Worm (Caenorhabditis elegans) whole organism, young adult: ENCODE measurements around the gene henn-1.

Experiments used
- F52B5.7 ChIP-seq: sonication (generic microtip); optimal IDR thresholded peaks from 2 replicates; lab custom pipeline; 2016; ENCODE audit warnings: mild to moderate bottlenecking, missing genetic modification characterization, missing compliant biosample characterization
- K11D2.4 ChIP-seq: fragments of 200-800 bp; sonication (Bioruptor generic); IDR thresholded peaks from 2 replicates; pipeline ENCODE4 v1.3.6; 2022; ENCODE audit warnings: missing genetic modification reagents, missing genetic modification characterization, missing compliant biosample characterization
- K12H6.12 ChIP-seq: fragments of 200-800 bp; sonication (Bioruptor generic); optimal IDR thresholded peaks from 2 replicates; lab custom pipeline; 2018; ENCODE audit warnings: mild to moderate bottlenecking, missing genetic modification characterization, missing compliant biosample characterization
- T07F8.4 ChIP-seq: sonication (generic microtip); optimal IDR thresholded peaks from 2 replicates; lab custom pipeline; 2016; ENCODE audit warnings: mild to moderate bottlenecking, missing genetic modification characterization, moderate library complexity, missing compliant biosample characterization
- T26A5.8 ChIP-seq: sonication (generic microtip); optimal IDR thresholded peaks from 2 replicates; lab custom pipeline; 2016; ENCODE audit warnings: missing genetic modification characterization, missing compliant biosample characterization
- Y67H2A.10 ChIP-seq: fragments of 200-800 bp; sonication (Bioruptor generic); conservative IDR thresholded peaks from 2 replicates; pipeline ENCODE4 v1.3.6; 2022; ENCODE audit warnings: missing genetic modification reagents, missing genetic modification characterization, missing compliant biosample characterization
- akir-1 ChIP-seq: fragments of 200-800 bp; sonication (Bioruptor generic); optimal IDR thresholded peaks from 2 replicates; lab custom pipeline; 2018; ENCODE audit warnings: mild to moderate bottlenecking, missing genetic modification characterization, moderate library complexity, missing compliant biosample characterization
- aptf-3 ChIP-seq: fragments of 200-800 bp; sonication (Bioruptor generic); IDR thresholded peaks from 2 replicates; pipeline ENCODE4 v1.3.6; 2022; ENCODE audit warnings: missing genetic modification characterization, missing compliant biosample characterization
- attf-5 ChIP-seq: fragments of 200-800 bp; sonication (Bioruptor generic); optimal IDR thresholded peaks from 2 replicates; lab custom pipeline; 2018; ENCODE audit warnings: mild to moderate bottlenecking, missing genetic modification characterization, missing compliant biosample characterization
- attf-6 ChIP-seq: fragments of 200-800 bp; sonication (Bioruptor generic); IDR thresholded peaks from 2 replicates; pipeline ENCODE4 v1.3.6; 2022; ENCODE audit warnings: missing genetic modification reagents, missing genetic modification characterization, missing compliant biosample characterization
- ceh-27 ChIP-seq: fragments of 200-800 bp; sonication (Bioruptor generic); optimal IDR thresholded peaks from 2 replicates; lab custom pipeline; 2018; ENCODE audit warnings: mild to moderate bottlenecking, missing genetic modification characterization, moderate library complexity, missing compliant biosample characterization
- ceh-91 ChIP-seq: fragments of 200-800 bp; sonication (Bioruptor generic); IDR thresholded peaks from 2 replicates; pipeline ENCODE4 v1.3.6; 2022; ENCODE audit warnings: missing genetic modification reagents, missing genetic modification characterization, missing compliant biosample characterization
- dpl-1 ChIP-seq: fragments of 150-350 bp; optimal IDR thresholded peaks from 2 replicates; lab custom pipeline; 2014; ENCODE audit warnings: missing biosample characterization, missing genetic modification reagents, missing genetic modification characterization
- egl-44 ChIP-seq: fragments of 200-800 bp; sonication (Bioruptor generic); IDR thresholded peaks from 2 replicates; pipeline ENCODE4 v1.3.6; 2022; ENCODE audit warnings: missing genetic modification reagents, missing genetic modification characterization, missing compliant biosample characterization
- egrh-3 ChIP-seq: fragments of 200-800 bp; sonication (Bioruptor generic); IDR thresholded peaks from 2 replicates; pipeline ENCODE4 v1.3.6; 2022; ENCODE audit warnings: missing genetic modification reagents, missing genetic modification characterization, missing compliant biosample characterization
- gei-17 ChIP-seq: fragments of 200-800 bp; sonication (Bioruptor generic); optimal IDR thresholded peaks from 2 replicates; lab custom pipeline; 2018; ENCODE audit warnings: mild to moderate bottlenecking, missing genetic modification characterization, missing compliant biosample characterization
- him-1 ChIP-seq: sonication (generic microtip); optimal IDR thresholded peaks from 2 replicates; lab custom pipeline; 2016; ENCODE audit warnings: missing genotype, missing genetic modification reagents, missing genetic modification characterization, missing compliant biosample characterization
- hmg-1.2 ChIP-seq: fragments of 200-800 bp; sonication (Bioruptor generic); IDR thresholded peaks from 2 replicates; pipeline ENCODE4 v1.3.6; 2022; ENCODE audit warnings: missing genetic modification reagents, missing genetic modification characterization, missing compliant biosample characterization
- lin-40 ChIP-seq: sonication (generic microtip); optimal IDR thresholded peaks from 2 replicates; lab custom pipeline; 2016; ENCODE audit warnings: missing genetic modification characterization, mild to moderate bottlenecking, missing compliant biosample characterization, missing genotype, missing genetic modification reagents
- lsl-1 ChIP-seq: fragments of 200-800 bp; sonication (Bioruptor generic); optimal IDR thresholded peaks from 2 replicates; lab custom pipeline; 2018; ENCODE audit warnings: mild to moderate bottlenecking, missing genetic modification characterization, moderate library complexity, missing compliant biosample characterization
- mel-28 ChIP-seq: sonication (generic microtip); optimal IDR thresholded peaks from 2 replicates; lab custom pipeline; 2016; ENCODE audit warnings: borderline replicate concordance, mild to moderate bottlenecking, missing genetic modification characterization, missing compliant biosample characterization
- mxl-1 ChIP-seq: sonication (generic microtip); optimal IDR thresholded peaks from 2 replicates; lab custom pipeline; 2016; ENCODE audit warnings: missing genetic modification characterization, missing compliant biosample characterization
- nfya-1 ChIP-seq: sonication (generic microtip); optimal IDR thresholded peaks from 2 replicates; lab custom pipeline; 2017; ENCODE audit warnings: antibody characterized with exemption, missing compliant biosample characterization, missing genetic modification characterization, borderline replicate concordance; ENCODE audit not compliant: insufficient read depth
- nhr-90 ChIP-seq: sonication (generic microtip); optimal IDR thresholded peaks from 2 replicates; lab custom pipeline; 2016; ENCODE audit warnings: missing genotype, mild to moderate bottlenecking, missing genetic modification characterization, missing compliant biosample characterization
- rpc-1 ChIP-seq, 2 experiments: fragments of 150-350 bp in 1 of 2; sonication (generic microtip) in 1 of 2; optimal IDR thresholded peaks; 2 replicates each; lab custom pipeline; 2014 to 2018; ENCODE audit warnings: missing biosample characterization in 1 of 2, missing genetic modification characterization in 1 of 2, missing genetic modification reagents in 1 of 2, missing genotype in 1 of 2
- sdz-38 ChIP-seq: sonication (generic microtip); optimal IDR thresholded peaks from 2 replicates; lab custom pipeline; 2016; ENCODE audit warnings: missing genotype, missing genetic modification characterization, missing compliant biosample characterization
- somi-1 ChIP-seq: fragments of 200-800 bp; sonication (Bioruptor generic); optimal IDR thresholded peaks from 2 replicates; lab custom pipeline; 2018; ENCODE audit warnings: mild to moderate bottlenecking, missing genetic modification characterization, missing compliant biosample characterization
- tbp1 ChIP-seq: fragments of 200-800 bp; sonication (Bioruptor generic); optimal IDR thresholded peaks from 2 replicates; lab custom pipeline; 2018; ENCODE audit warnings: mild to moderate bottlenecking, missing genetic modification characterization, missing compliant biosample characterization
- zim-3 ChIP-seq: sonication (generic microtip); optimal IDR thresholded peaks from 2 replicates; lab custom pipeline; 2017; ENCODE audit warnings: mild to moderate bottlenecking, missing genetic modification characterization, moderate library complexity, missing compliant biosample characterization
- ztf-18 ChIP-seq: sonication (generic microtip); optimal IDR thresholded peaks from 2 replicates; lab custom pipeline; 2016; ENCODE audit warnings: missing genotype, mild to moderate bottlenecking, missing genetic modification characterization, missing compliant biosample characterization
- ztf-25 ChIP-seq: fragments of 200-800 bp; sonication (Bioruptor generic); IDR thresholded peaks from 2 replicates; pipeline ENCODE4 v1.3.6; 2022; ENCODE audit warnings: missing genetic modification reagents, missing genetic modification characterization, missing compliant biosample characterization
- ztf-3 ChIP-seq: fragments of 200-800 bp; sonication (Bioruptor generic); optimal IDR thresholded peaks from 2 replicates; lab custom pipeline; 2018; ENCODE audit warnings: mild to moderate bottlenecking, missing genetic modification characterization, missing compliant biosample characterization

henn-1 gene

ce11 chrIII:8201760-8202159 is 30.7 kb upstream of the henn-1 start:
- TF ChIP-seq K12H6.12 (tag; lab: Kevin White, UChicago): peak; percentile 65
- TF ChIP-seq ztf-18: no peak
- no peak for TF ChIP-seq sdz-38 (tag; lab: Kevin White, UChicago)
- TF ChIP-seq, all 124 proteins: peak for 1

- no peak for TF ChIP-seq sdz-38 (tag; lab: Kevin White, UChicago)
- no peak for TF ChIP-seq K11D2.4
- TF ChIP-seq egrh-3 (GFP tag; lab: Robert Waterston, UW): no peak
- TF ChIP-seq gei-17 (GFP tag; lab: Kevin White, UChicago): no peak
Measured at ce11 chrIII:8202754-8203153, 29.7 kb upstream of the henn-1 start, which contains the start of gene snb-5. snb-5 (plus strand) TSS chrIII:8203054.

DNA sequence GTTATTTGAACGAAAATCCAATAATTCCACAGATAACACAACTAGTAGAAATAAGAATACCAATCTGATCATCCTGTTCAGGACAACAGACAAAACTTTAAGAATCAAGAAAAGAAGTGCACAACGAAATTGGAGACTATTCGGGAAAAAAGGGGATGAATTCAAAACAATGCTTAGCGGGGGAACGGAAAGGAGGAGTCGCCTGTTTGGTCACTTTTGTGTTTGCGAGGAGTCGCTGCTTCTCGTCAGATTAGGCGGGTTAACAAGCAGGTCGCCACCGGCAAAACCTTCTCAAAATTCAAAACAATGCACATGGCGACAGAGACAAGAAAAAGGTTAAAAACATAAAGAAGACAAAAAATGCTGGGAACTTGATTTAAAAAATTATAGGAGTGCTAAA is 22.7 kb upstream of the henn-1 start, which contains the start of gene C30A5.10:
C30A5.10 (minus strand) TSS at position 101 of the 400 bp plus-strand sequence.
- TF ChIP-seq attf-6 (GFP tag; lab: Robert Waterston, UW): no peak
- no peak for TF ChIP-seq attf-5 (GFP tag; lab: Kevin White, UChicago)
- TF ChIP-seq ztf-3 (GFP tag; lab: Kevin White, UChicago): no peak
- no peak for TF ChIP-seq him-1 (tag; lab: Kevin White, UChicago)
- no peak for TF ChIP-seq lin-40
- no peak for TF ChIP-seq Y67H2A.10 (GFP tag; lab: Robert Waterston, UW)
- TF ChIP-seq lsl-1 (GFP tag; lab: Kevin White, UChicago): no peak

DNA sequence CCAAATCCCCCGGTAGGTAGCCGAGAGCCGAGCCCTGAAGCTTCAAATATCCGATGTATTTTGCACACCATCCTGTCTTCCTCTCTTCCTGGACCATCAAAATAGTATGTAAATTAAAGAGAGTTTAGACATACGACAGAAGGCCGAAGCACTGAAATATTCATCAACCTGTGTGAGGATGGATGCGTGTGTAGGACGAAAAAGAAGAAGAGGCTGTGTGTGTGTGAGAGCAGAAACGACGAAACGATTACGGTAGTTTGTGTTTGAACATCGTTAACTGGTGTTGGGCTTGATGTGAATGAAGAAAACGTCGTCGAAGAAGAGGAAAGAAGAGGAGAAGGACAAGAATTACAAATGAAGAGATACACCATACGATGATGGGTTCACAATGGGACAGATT is 20.9 kb upstream of the henn-1 start:
- TF ChIP-seq nhr-90 (tag; lab: Kevin White, UChicago) (no peak), mel-28 (tag; lab: Kevin White, UChicago) (no peak), ceh-91 (no peak)

DNA sequence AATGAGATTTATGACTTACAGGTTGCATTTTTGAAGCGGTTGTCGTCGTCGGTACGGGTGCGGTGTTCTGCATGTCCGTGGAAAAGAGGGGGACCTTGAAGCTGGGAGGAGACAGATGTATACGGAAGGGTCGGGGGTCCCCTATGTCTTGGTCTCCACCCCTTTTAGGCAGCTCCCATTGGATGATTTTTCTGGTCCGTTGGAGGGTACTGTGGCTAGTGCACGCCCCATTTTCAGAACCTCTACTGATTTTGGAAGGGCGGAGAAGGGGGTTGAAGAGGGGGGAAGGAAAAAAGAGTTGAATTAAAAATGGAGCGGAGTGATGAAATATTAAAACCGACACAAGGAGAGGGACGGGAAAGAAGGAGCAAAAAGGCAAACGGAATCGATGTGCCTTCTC is 16.2 kb upstream of the henn-1 start, which contains the start of gene unc-86:
unc-86 (minus strand) TSS at position 113 of the 400 bp plus-strand sequence.
- no peak for TF ChIP-seq K11D2.4
- TF ChIP-seq F52B5.7 (tag; lab: Kevin White, UChicago): no peak
- TF ChIP-seq mel-28 (tag; lab: Kevin White, UChicago): no peak
- no peak for TF ChIP-seq egl-44 (GFP tag; lab: Robert Waterston, UW)
- no peak for TF ChIP-seq ztf-25 (GFP tag; lab: Robert Waterston, UW)
- no peak for TF ChIP-seq somi-1
- no peak for TF ChIP-seq hmg-1.2 (GFP tag; lab: Robert Waterston, UW)
- no peak for TF ChIP-seq tbp1
- TF ChIP-seq egrh-3 (GFP tag; lab: Robert Waterston, UW): no peak
- TF ChIP-seq ceh-27 (GFP tag; lab: Kevin White, UChicago): no peak
- no peak for TF ChIP-seq T26A5.8

ce11 chrIII:8217919-8218318 is 14.5 kb upstream of the henn-1 start, which contains the start of gene C30A5.16:
C30A5.16 (plus strand) TSS chrIII:8218219.
- no peak for TF ChIP-seq aptf-3 (GFP tag; lab: Robert Waterston, UW)
- no peak for TF ChIP-seq lsl-1 (GFP tag; lab: Kevin White, UChicago)
- TF ChIP-seq dpl-1 (GFP tag; lab: Kevin White, UChicago): no peak
- TF ChIP-seq rpc-1 (optimal IDR thresholded peaks at IDR 0.05; lab: Kevin White, UChicago): no peak
- no peak for TF ChIP-seq rpc-1 (tag; optimal IDR thresholded peaks at IDR 0.05; lab: Kevin White, UChicago)
- TF ChIP-seq T07F8.4 (tag; lab: Kevin White, UChicago): no peak
- no peak for TF ChIP-seq mxl-1 (tag; lab: Kevin White, UChicago)
- no peak for TF ChIP-seq akir-1 (GFP tag; lab: Kevin White, UChicago)
- no peak for TF ChIP-seq zim-3 (tag; lab: Kevin White, UChicago)
- no peak for TF ChIP-seq nfya-1 (tag; lab: Kevin White, UChicago)
